Worm (Caenorhabditis elegans) whole organism, early embryonic: Measurements from ENCODE around the gene C43G2.3.

Experiments
- ama-1 ChIP-seq: fragments of 150-350 bp; optimal IDR thresholded peaks from 2 replicates; lab custom pipeline; 2014
- pes-1 ChIP-seq: fragments of 200-800 bp; sonication (Bioruptor generic); IDR thresholded peaks from 2 replicates; pipeline ENCODE4 v1.3.6; 2022; ENCODE audit warnings: missing genetic modification reagents, missing genetic modification characterization, missing compliant biosample characterization

DNA sequence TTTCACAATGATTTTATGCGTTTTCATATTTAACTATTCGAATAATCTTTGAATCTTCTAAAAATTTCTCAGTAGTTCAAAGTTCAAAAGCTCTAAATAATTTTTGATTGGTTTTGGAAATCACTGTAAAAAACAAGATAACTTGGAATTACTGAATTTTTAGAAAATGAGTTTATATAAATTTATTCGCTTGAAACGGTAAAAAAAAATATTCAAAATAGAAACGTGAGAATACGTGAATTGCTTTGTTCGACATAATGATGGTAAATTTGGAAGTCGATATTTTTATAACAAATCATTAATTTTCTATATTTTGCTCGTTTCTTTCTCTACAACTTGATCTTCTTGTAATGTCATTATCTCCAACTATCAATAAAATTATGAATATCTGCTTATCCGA, 45.4 kb downstream of the C43G2.3 start, which contains the start of gene C01B10.44:
- TF ChIP-seq ama-1 (lab: Kevin White, UChicago) (no peak), pes-1 (GFP tag; lab: Robert Waterston, UW) (no peak)
